Worm (Caenorhabditis elegans) whole organism, L4/young adult: Measurements from ENCODE around the gene srx-34.

Source experiments
- W03F9.2 ChIP-seq: fragments of 150-350 bp; optimal IDR thresholded peaks from 2 replicates; lab custom pipeline; 2014; ENCODE audit warnings: missing biosample characterization, missing genetic modification characterization
- him-1 ChIP-seq: sonication (generic microtip); optimal IDR thresholded peaks from 2 replicates; lab custom pipeline; 2016; ENCODE audit warnings: missing genotype, missing genetic modification reagents, missing genetic modification characterization, missing compliant biosample characterization

- TF ChIP-seq him-1 (no peak), W03F9.2 (tag; lab: Kevin White, UChicago) (no peak)
Observed at ce11 chrV:7112223-7112622, 7.8 kb downstream of the srx-34 start.
